Worm (Caenorhabditis elegans) whole organism, L4 larva: Measurements from ENCODE around the gene tlk-1.

Experiments
- F10B5.3 ChIP-seq: sonication (generic microtip); optimal IDR thresholded peaks from 2 replicates; lab custom pipeline; 2016; ENCODE audit warnings: mild to moderate bottlenecking, missing genetic modification characterization, missing compliant biosample characterization
- F26F4.8 ChIP-seq: fragments of 200-800 bp; sonication (Bioruptor generic); conservative IDR thresholded peaks from 2 replicates; pipeline ENCODE4 v1.3.6; 2022; ENCODE audit warnings: missing genetic modification characterization, missing compliant biosample characterization
- F44E2.7 ChIP-seq: fragments of 200-800 bp; sonication (Bioruptor generic); IDR thresholded peaks from 2 replicates; pipeline ENCODE4 v2.1.2; 2022; ENCODE audit warnings: missing genetic modification characterization, missing compliant biosample characterization
- F49E8.2 ChIP-seq: sonication (generic microtip); optimal IDR thresholded peaks from 2 replicates; lab custom pipeline; 2016; ENCODE audit warnings: missing compliant biosample characterization, mild to moderate bottlenecking, missing genetic modification characterization, borderline replicate concordance
- R02D3.7 ChIP-seq: fragments of 150-350 bp; sonication (generic microtip); optimal IDR thresholded peaks from 3 replicates; lab custom pipeline; 2014; ENCODE audit warnings: missing biosample characterization, missing genetic modification characterization
- Y48G9A.11 ChIP-seq: fragments of 200-800 bp; sonication (Bioruptor generic); IDR thresholded peaks from 2 replicates; pipeline ENCODE4 v1.3.6; 2022; ENCODE audit warnings: missing genetic modification reagents, missing genetic modification characterization, missing compliant biosample characterization
- aly-2 ChIP-seq: sonication (generic microtip); optimal IDR thresholded peaks from 2 replicates; lab custom pipeline; 2018; ENCODE audit warnings: missing biosample characterization, missing genetic modification characterization
- ama-1 ChIP-seq: fragments of 150-350 bp; optimal IDR thresholded peaks from 2 replicates; lab custom pipeline; 2014; ENCODE audit warnings: inconsistent platforms, mixed read lengths
- attf-4 ChIP-seq: sonication (generic microtip); optimal IDR thresholded peaks from 3 replicates; lab custom pipeline; 2017; ENCODE audit warnings: missing biosample characterization, missing genetic modification characterization
- ceh-28 ChIP-seq: fragments of 150-350 bp; optimal IDR thresholded peaks from 2 replicates; lab custom pipeline; 2014; ENCODE audit warnings: missing biosample characterization, missing genetic modification reagents, missing genetic modification characterization
- ceh-32 ChIP-seq: sonication (generic microtip); optimal IDR thresholded peaks from 2 replicates; lab custom pipeline; 2016; ENCODE audit warnings: mild to moderate bottlenecking, missing genetic modification characterization, missing compliant biosample characterization; ENCODE audit not compliant: poor library complexity
- ceh-44 ChIP-seq: fragments of 200-800 bp; sonication (Bioruptor generic); IDR thresholded peaks from 2 replicates; pipeline ENCODE4 v1.3.6; 2022; ENCODE audit warnings: missing genetic modification reagents, missing genetic modification characterization, missing compliant biosample characterization
- ceh-82 ChIP-seq: sonication (generic microtip); optimal IDR thresholded peaks from 2 replicates; lab custom pipeline; 2017; ENCODE audit warnings: missing biosample characterization, missing genetic modification characterization
- ces-1 ChIP-seq: fragments of 150-350 bp; sonication (generic microtip); optimal IDR thresholded peaks from 4 replicates; lab custom pipeline; 2014; ENCODE audit warnings: missing biosample characterization, missing genetic modification reagents, missing genetic modification characterization
- daf-12 ChIP-seq: fragments of 150-350 bp; optimal IDR thresholded peaks from 2 replicates; lab custom pipeline; 2014; ENCODE audit warnings: missing biosample characterization, missing genetic modification reagents, missing genetic modification characterization
- dmd-6 ChIP-seq: fragments of 200-800 bp; sonication (Bioruptor generic); IDR thresholded peaks from 2 replicates; pipeline ENCODE4 v1.3.6; 2022; ENCODE audit warnings: missing genetic modification reagents, missing genetic modification characterization, missing compliant biosample characterization
- dmd-9 ChIP-seq: fragments of 200-800 bp; sonication (Bioruptor generic); IDR thresholded peaks from 2 replicates; pipeline ENCODE4 v1.3.6; 2022; ENCODE audit warnings: missing genetic modification reagents, missing genetic modification characterization, missing compliant biosample characterization
- dpl-1 ChIP-seq: fragments of 150-350 bp; optimal IDR thresholded peaks from 2 replicates; lab custom pipeline; 2014; ENCODE audit warnings: missing biosample characterization, missing genetic modification reagents, missing genetic modification characterization
- duxl-1 ChIP-seq: sonication (generic microtip); optimal IDR thresholded peaks from 2 replicates; lab custom pipeline; 2016; ENCODE audit warnings: mild to moderate bottlenecking, missing genetic modification characterization, moderate library complexity, missing compliant biosample characterization; ENCODE audit not compliant: poor library complexity
- egl-27 ChIP-seq: sonication (generic microtip); optimal IDR thresholded peaks from 3 replicates; lab custom pipeline; 2017; ENCODE audit warnings: missing biosample characterization, missing genetic modification reagents, missing genetic modification characterization
- fkh-10 ChIP-seq: fragments of 150-350 bp; optimal IDR thresholded peaks from 2 replicates; lab custom pipeline; 2014; ENCODE audit warnings: missing biosample characterization, missing genetic modification reagents, missing genetic modification characterization
- fos-1 ChIP-seq: fragments of 150-350 bp; optimal IDR thresholded peaks from 2 replicates; lab custom pipeline; 2014; ENCODE audit warnings: missing biosample characterization, missing genetic modification characterization
- hlh-11 ChIP-seq: fragments of 200-800 bp; sonication (Bioruptor generic); optimal IDR thresholded peaks from 2 replicates; lab custom pipeline; 2018; ENCODE audit warnings: mild to moderate bottlenecking, missing genetic modification characterization, missing compliant biosample characterization
- hmg-1.1 ChIP-seq: fragments of 200-800 bp; sonication (Bioruptor generic); IDR thresholded peaks from 2 replicates; pipeline ENCODE4 v1.3.6; 2022; ENCODE audit warnings: missing genetic modification reagents, missing genetic modification characterization, missing compliant biosample characterization
- lim-7 ChIP-seq: fragments of 200-800 bp; sonication (Bioruptor generic); IDR thresholded peaks from 2 replicates; pipeline ENCODE4 v1.3.6; 2022; ENCODE audit warnings: missing genetic modification characterization, missing compliant biosample characterization
- lin-15B ChIP-seq: fragments of 150-350 bp; sonication (generic microtip); optimal IDR thresholded peaks from 3 replicates; lab custom pipeline; 2014; ENCODE audit warnings: missing biosample characterization, missing genetic modification characterization
- lin-29 ChIP-seq: fragments of 200-800 bp; sonication (Bioruptor generic); IDR thresholded peaks from 2 replicates; pipeline ENCODE4 v1.3.6; 2022; ENCODE audit warnings: missing genetic modification reagents, missing genetic modification characterization, missing compliant biosample characterization
- lin-38 ChIP-seq: fragments of 200-800 bp; sonication (Bioruptor generic); IDR thresholded peaks from 2 replicates; pipeline ENCODE4 v1.3.6; 2022; ENCODE audit warnings: missing genetic modification reagents, missing genetic modification characterization, missing compliant biosample characterization
- lir-3 ChIP-seq: sonication (generic microtip); optimal IDR thresholded peaks from 2 replicates; lab custom pipeline; 2016; ENCODE audit warnings: mild to moderate bottlenecking, missing genetic modification characterization, missing compliant biosample characterization
- lsy-2 ChIP-seq, 2 experiments: fragments of 150-350 bp in 1 of 2; sonication (generic microtip) in 1 of 2; optimal IDR thresholded peaks; 2 replicates each; lab custom pipeline; 2014 to 2017; ENCODE audit warnings: missing biosample characterization in 2 of 2, missing genetic modification characterization in 2 of 2
- madf-5 ChIP-seq, 2 experiments: fragments of 200-800 bp; sonication (Bioruptor generic); IDR thresholded peaks; 2 replicates each; pipeline ENCODE4 v1.3.6; 2022; ENCODE audit warnings: missing compliant biosample characterization in 2 of 2, missing genetic modification characterization in 2 of 2
- mdl-1 ChIP-seq, 2 experiments: fragments of 150-350 bp in 1 of 2; sonication (generic microtip) in 1 of 2; optimal IDR thresholded peaks; 2 replicates each; lab custom pipeline; 2014 to 2017; ENCODE audit warnings: missing biosample characterization in 2 of 2, missing genetic modification characterization in 2 of 2
- mes-2 ChIP-seq: sonication (generic microtip); optimal IDR thresholded peaks from 2 replicates; lab custom pipeline; 2016; ENCODE audit warnings: missing genotype, mild to moderate bottlenecking, missing genetic modification characterization, missing compliant biosample characterization; ENCODE audit not compliant: poor library complexity, severe bottlenecking
- mxl-3 ChIP-seq: fragments of 200-800 bp; sonication (Bioruptor generic); optimal IDR thresholded peaks from 2 replicates; lab custom pipeline; 2018; ENCODE audit warnings: mild to moderate bottlenecking, missing genetic modification characterization, missing compliant biosample characterization
- nhr-10 ChIP-seq: fragments of 150-350 bp; optimal IDR thresholded peaks from 2 replicates; lab custom pipeline; 2014; ENCODE audit warnings: missing biosample characterization, missing genetic modification characterization
- nhr-11 ChIP-seq: fragments of 150-350 bp; optimal IDR thresholded peaks from 2 replicates; lab custom pipeline; 2014; ENCODE audit warnings: missing biosample characterization, missing genetic modification characterization
- nhr-111 ChIP-seq: fragments of 200-800 bp; sonication (Bioruptor generic); optimal IDR thresholded peaks from 2 replicates; lab custom pipeline; 2018; ENCODE audit warnings: mild to moderate bottlenecking, missing genetic modification characterization, missing compliant biosample characterization
- nhr-41 ChIP-seq: fragments of 200-800 bp; sonication (Bioruptor generic); IDR thresholded peaks from 2 replicates; pipeline ENCODE4 v1.3.6; 2022; ENCODE audit warnings: missing genetic modification reagents, missing genetic modification characterization, missing compliant biosample characterization
- nhr-42 ChIP-seq: fragments of 200-800 bp; sonication (Bioruptor generic); IDR thresholded peaks from 2 replicates; pipeline ENCODE4 v1.3.6; 2022; ENCODE audit warnings: missing genetic modification characterization, missing compliant biosample characterization
- nhr-6 ChIP-seq: fragments of 150-350 bp; optimal IDR thresholded peaks from 2 replicates; lab custom pipeline; 2014; ENCODE audit warnings: missing biosample characterization, missing genetic modification characterization
- nhr-77 ChIP-seq: fragments of 150-350 bp; optimal IDR thresholded peaks from 2 replicates; lab custom pipeline; 2014; ENCODE audit warnings: missing biosample characterization, missing genetic modification characterization
- pha-4 ChIP-seq, 2 experiments: fragments of 150-350 bp in 1 of 2; fragments of 200-800 bp in 1 of 2; sonication (Bioruptor generic) in 1 of 2; IDR thresholded peaks in 1 of 2; optimal IDR thresholded peaks in 1 of 2; 2 replicates each; pipeline versions ENCODE4 v1.3.6 to Lab custom; 2014 to 2022; ENCODE audit warnings: missing genetic modification characterization in 2 of 2, missing genetic modification reagents in 2 of 2, missing biosample characterization in 1 of 2, missing compliant biosample characterization in 1 of 2
- pqm-1 ChIP-seq: sonication (generic microtip); optimal IDR thresholded peaks from 2 replicates; lab custom pipeline; 2017; ENCODE audit warnings: missing biosample characterization, missing genetic modification characterization
- saeg-2 ChIP-seq: fragments of 200-800 bp; sonication (Bioruptor generic); IDR thresholded peaks from 2 replicates; pipeline ENCODE4 v1.3.6; 2022; ENCODE audit warnings: missing genetic modification reagents, missing genetic modification characterization, missing compliant biosample characterization
- skn-1 ChIP-seq: fragments of 150-350 bp; optimal IDR thresholded peaks from 2 replicates; lab custom pipeline; 2014; ENCODE audit warnings: missing biosample characterization, missing genetic modification characterization
- snpc-1.2 ChIP-seq: fragments of 200-800 bp; sonication (Bioruptor generic); IDR thresholded peaks from 2 replicates; pipeline ENCODE4 v1.3.6; 2022; ENCODE audit warnings: missing genetic modification reagents, missing genetic modification characterization, missing compliant biosample characterization
- snpc-4 ChIP-seq: fragments of 150-350 bp; optimal IDR thresholded peaks from 2 replicates; lab custom pipeline; 2014; ENCODE audit warnings: missing biosample characterization, missing genetic modification characterization
- spr-1 ChIP-seq: sonication (generic microtip); optimal IDR thresholded peaks from 2 replicates; lab custom pipeline; 2016; ENCODE audit warnings: mild to moderate bottlenecking, missing genetic modification characterization, missing compliant biosample characterization
- tag-97 ChIP-seq: fragments of 200-800 bp; sonication (Bioruptor generic); IDR thresholded peaks from 2 replicates; pipeline ENCODE4 v1.3.6; 2022; ENCODE audit warnings: missing genetic modification characterization, missing compliant biosample characterization
- unc-39 ChIP-seq: sonication (generic microtip); optimal IDR thresholded peaks from 2 replicates; lab custom pipeline; 2017; ENCODE audit warnings: missing biosample characterization, missing genetic modification characterization
- unc-62 ChIP-seq, 3 experiments: fragments of 150-350 bp in 1 of 3; sonication (generic microtip); optimal IDR thresholded peaks in 2 of 3; peaks in 1 of 3; 1 replicate in 1 of 3; 2 replicates in 2 of 3; lab custom pipeline; 2014 to 2017; ENCODE audit warnings: missing biosample characterization in 3 of 3, missing genetic modification characterization in 3 of 3, missing genetic modification reagents in 3 of 3, missing genotype in 1 of 3
- zag-1 ChIP-seq: fragments of 150-350 bp; optimal IDR thresholded peaks from 2 replicates; lab custom pipeline; 2014; ENCODE audit warnings: missing biosample characterization, missing genetic modification characterization

tlk-1 gene

ce11 chrIII:9666668-9667067 is 33.0 kb upstream of the tlk-1 start (continued):
- no peak for TF ChIP-seq nhr-111 (GFP tag; lab: Kevin White, UChicago)
- TF ChIP-seq ceh-44 (GFP tag; lab: Robert Waterston, UW) = no peak
- TF ChIP-seq nhr-6 = peak; percentile 16
- no peak for TF ChIP-seq skn-1
- no peak for TF ChIP-seq aly-2 (tag; lab: Kevin White, UChicago)
- no peak for TF ChIP-seq fos-1 (tag; lab: Kevin White, UChicago)
- TF ChIP-seq tag-97 (GFP tag; lab: Robert Waterston, UW) = no peak
- TF ChIP-seq pqm-1 (tag; lab: Kevin White, UChicago) = peak; percentile 18
- no peak for TF ChIP-seq F10B5.3 (tag; lab: Kevin White, UChicago)
- no peak for TF ChIP-seq fkh-10 (GFP tag; lab: Kevin White, UChicago)
- TF ChIP-seq pha-4 (GFP tag; IDR thresholded peaks at IDR 0.05; lab: Robert Waterston, UW) = no peak
- TF ChIP-seq pha-4 (tag; optimal IDR thresholded peaks at IDR 0.05; lab: Kevin White, UChicago) = no peak
- TF ChIP-seq lin-38 (GFP tag; lab: Robert Waterston, UW) = peak; percentile 4; the same call in 1 of the 2 replicates
- TF ChIP-seq F26F4.8 (GFP tag; lab: Robert Waterston, UW) = no peak
- TF ChIP-seq duxl-1 (tag; lab: Kevin White, UChicago) = no peak
- TF ChIP-seq ces-1 (GFP tag; lab: Kevin White, UChicago) = no peak
- TF ChIP-seq nhr-11 (tag; lab: Kevin White, UChicago) = no peak
- no peak for TF ChIP-seq unc-39 (tag; lab: Kevin White, UChicago)
- TF ChIP-seq lin-29 (GFP tag; lab: Robert Waterston, UW) = no peak
- TF ChIP-seq mes-2 (tag; lab: Kevin White, UChicago) = peak; percentile 47
- peak; percentile 57 for TF ChIP-seq mxl-3 (GFP tag; lab: Kevin White, UChicago)
- TF ChIP-seq ceh-82 (tag; lab: Kevin White, UChicago) = no peak
- TF ChIP-seq Y48G9A.11 (GFP tag; lab: Robert Waterston, UW) = no peak
- TF ChIP-seq madf-5 (GFP tag; IDR thresholded peaks at IDR 0.05; lab: Robert Waterston, UW) = no peak
- no peak for TF ChIP-seq nhr-41 (GFP tag; lab: Robert Waterston, UW)
- TF ChIP-seq egl-27 (tag; lab: Kevin White, UChicago) = no peak
- TF ChIP-seq nhr-77 (tag; lab: Kevin White, UChicago) = no peak
- no peak for TF ChIP-seq lir-3 (tag; lab: Kevin White, UChicago)
- TF ChIP-seq hmg-1.1 (GFP tag; lab: Robert Waterston, UW) = 0 out of 2 replicates have a peak, but pooled peaks have one; percentile 19
- no peak for TF ChIP-seq spr-1
- no peak for TF ChIP-seq nhr-10 (tag; lab: Kevin White, UChicago)
- no peak for TF ChIP-seq snpc-1.2 (GFP tag; lab: Robert Waterston, UW)
- no peak for TF ChIP-seq R02D3.7 (tag; lab: Kevin White, UChicago)
- TF ChIP-seq lim-7 (GFP tag; lab: Robert Waterston, UW) = no peak
- no peak for TF ChIP-seq daf-12 (tag; lab: Kevin White, UChicago)
- no peak for TF ChIP-seq F44E2.7
- no peak for TF ChIP-seq ceh-28 (tag; lab: Kevin White, UChicago)
- TF ChIP-seq snpc-4 (tag; lab: Kevin White, UChicago) = no peak
- TF ChIP-seq dmd-9 = no peak
- no peak for TF ChIP-seq nhr-42
- TF ChIP-seq F49E8.2 = no peak
- peak in 1 of 2 experiments; percentile 63 for TF ChIP-seq mdl-1 (tag; optimal IDR thresholded peaks at IDR 0.05; lab: Kevin White, UChicago)
- TF ChIP-seq unc-62 (GFP tag; optimal IDR thresholded peaks at IDR 0.05 in 1 of 2; lab: Kevin White, UChicago) = peak in 1 of 2 experiments; percentile 96
- TF ChIP-seq unc-62 (tag; optimal IDR thresholded peaks at IDR 0.05; lab: Kevin White, UChicago) = no peak
- peak; percentile 6; the same call in 1 of the 2 replicates for TF ChIP-seq dmd-6 (GFP tag; lab: Robert Waterston, UW)
- no peak for TF ChIP-seq ceh-32 (tag; lab: Kevin White, UChicago)
- TF ChIP-seq saeg-2 (GFP tag; lab: Robert Waterston, UW) = no peak
- no peak for TF ChIP-seq zag-1 (tag; lab: Kevin White, UChicago)
- no peak for TF ChIP-seq hlh-11 (tag; lab: Kevin White, UChicago)
- no peak for TF ChIP-seq attf-4
- no peak for TF ChIP-seq dpl-1
- TF ChIP-seq ama-1 (lab: Kevin White, UChicago) = no peak
- TF ChIP-seq lin-15B (tag; lab: Kevin White, UChicago) = no peak
- TF ChIP-seq lsy-2 (tag; optimal IDR thresholded peaks at IDR 0.05; lab: Kevin White, UChicago) = no peak
